Worm (Caenorhabditis elegans) whole organism, late embryonic: ENCODE data around the gene gcy-27.

ENCODE experiments used
- F13H6.1 ChIP-seq: sonication (generic microtip); optimal IDR thresholded peaks from 2 replicates; lab custom pipeline; 2016; ENCODE audit warnings: missing genetic modification characterization, missing compliant biosample characterization
- ahr-1 ChIP-seq: sonication (generic microtip); optimal IDR thresholded peaks from 2 replicates; lab custom pipeline; 2016; ENCODE audit warnings: missing genetic modification characterization, missing compliant biosample characterization
- ama-1 ChIP-seq: fragments of 150-350 bp; optimal IDR thresholded peaks from 2 replicates; lab custom pipeline; 2014
- ceh-24 ChIP-seq: sonication (generic microtip); optimal IDR thresholded peaks from 2 replicates; lab custom pipeline; 2016; ENCODE audit warnings: mild to moderate bottlenecking, missing genetic modification characterization, missing compliant biosample characterization
- ceh-9 ChIP-seq: sonication (generic microtip); optimal IDR thresholded peaks from 2 replicates; lab custom pipeline; 2016; ENCODE audit warnings: mild to moderate bottlenecking, missing genetic modification characterization, inconsistent platforms, missing compliant biosample characterization
- fkh-10 ChIP-seq: fragments of 150-350 bp; optimal IDR thresholded peaks from 2 replicates; lab custom pipeline; 2014; ENCODE audit warnings: missing biosample characterization, missing genetic modification reagents, missing genetic modification characterization
- fkh-6 ChIP-seq: sonication (generic microtip); optimal IDR thresholded peaks from 2 replicates; lab custom pipeline; 2016; ENCODE audit warnings: missing genetic modification characterization, missing compliant biosample characterization
- hlh-30 ChIP-seq: sonication (generic microtip); optimal IDR thresholded peaks from 2 replicates; lab custom pipeline; 2017; ENCODE audit warnings: antibody characterized with exemption, missing genetic modification characterization, missing compliant biosample characterization; ENCODE audit not compliant: insufficient read depth
- nfya-1 ChIP-seq: sonication (generic microtip); optimal IDR thresholded peaks from 2 replicates; lab custom pipeline; 2017; ENCODE audit warnings: missing genetic modification characterization, mild to moderate bottlenecking, missing compliant biosample characterization, antibody characterized with exemption, moderate library complexity
- nhr-11 ChIP-seq: fragments of 150-350 bp; optimal IDR thresholded peaks from 2 replicates; lab custom pipeline; 2014; ENCODE audit warnings: missing biosample characterization, missing genetic modification characterization
- ref-2 ChIP-seq: sonication (generic microtip); optimal IDR thresholded peaks from 2 replicates; lab custom pipeline; 2016; ENCODE audit warnings: missing genetic modification characterization, missing compliant biosample characterization
- sox-2 ChIP-seq: fragments of 200-800 bp; sonication (Bioruptor generic); IDR thresholded peaks from 2 replicates; pipeline ENCODE4 v1.3.6; 2022; ENCODE audit warnings: missing genetic modification reagents, missing genetic modification characterization, missing compliant biosample characterization
- sox-4 ChIP-seq: sonication (generic microtip); optimal IDR thresholded peaks from 2 replicates; lab custom pipeline; 2017; ENCODE audit warnings: mild to moderate bottlenecking, missing genetic modification characterization, inconsistent platforms, missing compliant biosample characterization
- unc-55 ChIP-seq: sonication (generic microtip); optimal IDR thresholded peaks from 2 replicates; lab custom pipeline; 2017; ENCODE audit warnings: missing biosample characterization, missing genetic modification reagents, missing genetic modification characterization

DNA sequence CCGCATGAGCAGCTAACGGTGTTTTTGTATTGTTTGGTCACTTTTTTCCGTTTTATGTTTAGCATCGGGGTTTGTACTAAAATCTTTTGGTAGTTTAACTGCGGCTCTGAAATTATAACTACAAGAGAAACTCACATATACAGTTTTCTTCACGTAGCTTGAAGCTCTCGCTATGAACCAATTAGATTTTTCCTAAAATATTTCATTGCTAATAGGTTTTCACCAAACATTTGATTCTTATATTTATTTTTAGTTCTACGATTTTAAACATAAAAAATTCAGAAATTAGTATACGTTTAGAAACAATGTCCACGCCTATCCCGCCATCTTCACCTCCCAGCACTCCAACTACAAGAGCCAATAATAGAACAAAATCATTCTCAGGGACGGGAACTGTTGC lies 9.0 kb downstream of the gcy-27 start, which contains the start of gene C06A12.3:
- TF ChIP-seq sox-2 (GFP tag; lab: Robert Waterston, UW), result no peak
- no peak for TF ChIP-seq ahr-1 (tag; lab: Kevin White, UChicago)
- TF ChIP-seq nhr-11, result no peak
- TF ChIP-seq hlh-30 (tag; lab: Kevin White, UChicago), result no peak
- TF ChIP-seq fkh-10 (GFP tag; lab: Kevin White, UChicago), result no peak
- no peak for TF ChIP-seq nfya-1 (tag; lab: Kevin White, UChicago)
- no peak for TF ChIP-seq ref-2
- TF ChIP-seq unc-55 (GFP tag; lab: Kevin White, UChicago), result no peak
- TF ChIP-seq ceh-24 (tag; lab: Kevin White, UChicago), result no peak
- no peak for TF ChIP-seq ama-1 (lab: Kevin White, UChicago)
- no peak for TF ChIP-seq F13H6.1 (tag; lab: Kevin White, UChicago)
- TF ChIP-seq fkh-6 (tag; lab: Kevin White, UChicago), result no peak
- TF ChIP-seq ceh-9 (tag; lab: Kevin White, UChicago), result no peak
- no peak for TF ChIP-seq sox-4 (tag; lab: Kevin White, UChicago)
